Fruit fly (Drosophila melanogaster): Measurements from ENCODE around the gene mts.

DNA sequence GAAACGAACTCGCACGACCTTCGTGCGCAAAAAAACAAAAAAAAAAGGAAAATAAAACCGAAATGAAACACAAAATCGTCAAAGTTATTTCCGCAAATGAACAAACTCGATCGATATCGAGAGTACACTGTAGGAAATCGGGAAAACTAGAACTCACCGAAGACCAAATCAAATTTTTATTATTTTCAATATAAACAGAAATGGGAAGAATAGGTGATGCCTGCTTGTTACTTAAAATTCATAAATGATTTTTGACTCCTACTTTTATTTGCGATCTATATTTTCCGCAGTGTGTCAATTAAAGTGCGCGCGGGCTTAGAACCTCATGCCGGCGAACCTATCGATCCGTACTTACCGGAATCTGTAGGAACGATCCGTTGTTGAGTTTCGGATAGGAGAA lies 48.2 kb downstream of the mts start:
- TF ChIP-seq CTCF (optimal IDR thresholded peaks at IDR 0.05), result no peak
- no peak for TF ChIP-seq CG8478 (optimal IDR thresholded peaks at IDR 0.05)

Data from S2 (cell line).